Worm (Caenorhabditis elegans) whole organism, L1 larva: ENCODE results near the gene C40H1.7.

Source experiments
- ceh-88 ChIP-seq: fragments of 200-800 bp; sonication (Bioruptor generic); IDR thresholded peaks from 2 replicates; pipeline ENCODE4 v1.3.6; 2022; ENCODE audit warnings: missing genetic modification characterization, missing compliant biosample characterization
- lir-3 ChIP-seq: sonication (generic microtip); optimal IDR thresholded peaks from 2 replicates; lab custom pipeline; 2016; ENCODE audit warnings: mild to moderate bottlenecking, missing genetic modification characterization, moderate library complexity, missing compliant biosample characterization; ENCODE audit not compliant: poor library complexity
- pqm-1 ChIP-seq: sonication (generic microtip); optimal IDR thresholded peaks from 3 replicates; lab custom pipeline; 2017; ENCODE audit warnings: missing biosample characterization, missing genetic modification characterization
- sox-4 ChIP-seq: sonication (generic microtip); optimal IDR thresholded peaks from 2 replicates; lab custom pipeline; 2016; ENCODE audit warnings: missing genetic modification characterization, missing compliant biosample characterization

DNA sequence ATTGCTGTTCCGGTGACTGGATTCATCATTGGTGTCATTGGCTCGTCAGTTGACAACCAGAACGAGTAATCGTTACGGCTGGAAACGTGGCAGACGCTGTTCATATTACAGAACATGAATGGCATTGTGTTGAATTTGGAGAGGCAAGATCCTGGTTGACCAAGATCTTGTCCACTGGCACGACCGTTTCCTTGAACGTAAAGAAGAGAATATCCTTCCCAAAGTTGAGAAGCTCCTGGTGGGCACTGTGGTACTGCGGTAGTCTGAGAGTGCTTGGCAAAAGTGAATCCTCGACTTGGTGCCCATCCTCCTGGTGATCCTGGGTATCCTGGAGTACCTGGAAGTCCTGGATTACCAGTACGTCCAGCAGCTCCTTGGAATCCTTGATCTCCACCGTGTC, 13.1 kb downstream of the C40H1.7 start:
- no peak for TF ChIP-seq ceh-88 (GFP tag; lab: Robert Waterston, UW)
- TF ChIP-seq lir-3 (tag; lab: Kevin White, UChicago) = no peak
- TF ChIP-seq pqm-1 (tag; lab: Kevin White, UChicago) = no peak
- TF ChIP-seq sox-4 = no peak
